Fruit fly (Drosophila melanogaster) whole organism, embryonic: ENCODE results near the gene CG17321.

Experiments
- CG30431 ChIP-seq: fragments of 200-800 bp; sonication (Bioruptor generic); optimal IDR thresholded peaks from 2 replicates; lab custom pipeline; 2017; ENCODE audit warnings: missing biosample characterization, missing genetic modification characterization
- CG43689 ChIP-seq: fragments of 200-800 bp; sonication (Bioruptor generic); IDR thresholded peaks from 2 replicates; pipeline ENCODE4 v1.3.6; 2022; ENCODE audit warnings: missing biosample characterization, missing genetic modification characterization
- CG7372 ChIP-seq: fragments of 200-800 bp; sonication (Bioruptor generic); IDR thresholded peaks from 2 replicates; pipeline ENCODE4 v1.3.6; 2022; ENCODE audit warnings: missing biosample characterization, missing genetic modification characterization
- NfI ChIP-seq: fragments of 200-800 bp; sonication (Bioruptor generic); optimal IDR thresholded peaks from 3 replicates; lab custom pipeline; 2018; ENCODE audit warnings: missing biosample characterization, mild to moderate bottlenecking, missing genetic modification characterization, moderate library complexity
- Ptx1 ChIP-seq: fragments of 200-800 bp; sonication (Bioruptor generic); IDR thresholded peaks from 2 replicates; pipeline ENCODE4 v1.3.6; 2022; ENCODE audit warnings: missing biosample characterization, missing genetic modification characterization
- hb ChIP-seq: fragments of 200-800 bp; sonication (Bioruptor generic); IDR thresholded peaks from 3 replicates; pipeline ENCODE4 v1.3.6; 2022; ENCODE audit warnings: missing biosample characterization, missing genetic modification characterization; ENCODE audit not compliant: partially characterized antibody
- lab ChIP-seq: fragments of 200-800 bp; sonication (Bioruptor generic); optimal IDR thresholded peaks from 3 replicates; lab custom pipeline; 2017; ENCODE audit warnings: missing biosample characterization, missing genetic modification characterization, mild to moderate bottlenecking, moderate library complexity, missing genetic modification reagents
- nerfin-2 ChIP-seq: fragments of 200-800 bp; sonication (Bioruptor generic); IDR thresholded peaks from 2 replicates; pipeline ENCODE4 v1.3.6; 2022; ENCODE audit warnings: missing biosample characterization, missing genetic modification characterization; ENCODE audit not compliant: partially characterized antibody
- phol ChIP-seq: fragments of 200-800 bp; sonication (Bioruptor generic); optimal IDR thresholded peaks from 3 replicates; lab custom pipeline; 2018; ENCODE audit warnings: missing biosample characterization, mild to moderate bottlenecking, missing genetic modification characterization, moderate library complexity
- trem ChIP-seq: fragments of 200-800 bp; optimal IDR thresholded peaks from 3 replicates; lab custom pipeline; 2019; ENCODE audit warnings: missing biosample characterization, mild to moderate bottlenecking, missing genetic modification characterization, moderate library complexity

DNA sequence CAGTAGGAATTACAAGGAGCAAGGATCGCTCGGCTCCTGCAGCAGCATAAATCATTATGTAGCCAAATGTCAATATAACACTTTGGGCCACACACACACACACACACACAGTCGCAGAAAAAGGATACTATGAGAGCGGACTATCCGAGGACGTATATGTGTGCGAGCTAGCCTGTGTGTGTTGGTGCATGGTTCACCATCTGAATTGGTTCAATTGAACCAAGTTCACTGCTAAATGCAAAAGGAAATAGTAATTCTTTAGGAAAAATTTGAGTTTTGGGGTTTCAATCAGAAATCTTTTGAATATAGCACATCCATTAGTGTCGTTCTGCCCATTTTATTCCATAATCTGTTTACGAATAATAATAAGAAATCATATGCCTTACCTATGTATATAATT is 1.2 kb downstream of the CG17321 start:
- no peak for TF ChIP-seq Ptx1
- no peak for TF ChIP-seq hb
- no peak for TF ChIP-seq NfI
- TF ChIP-seq lab (GFP tag; lab: Kevin White, UChicago) = no peak
- TF ChIP-seq nerfin-2 (GFP tag; lab: Robert Waterston, UW) = no peak
- no peak for TF ChIP-seq CG30431
- no peak for TF ChIP-seq CG7372 (GFP tag; lab: Robert Waterston, UW)
- no peak for TF ChIP-seq trem (tag; lab: Kevin White, UChicago)
- TF ChIP-seq CG43689 (GFP tag; lab: Robert Waterston, UW) = no peak
- TF ChIP-seq phol (tag; lab: Kevin White, UChicago) = no peak
